Fruit fly (Drosophila melanogaster): ENCODE results near the gene Josd.

Josd gene

DNA sequence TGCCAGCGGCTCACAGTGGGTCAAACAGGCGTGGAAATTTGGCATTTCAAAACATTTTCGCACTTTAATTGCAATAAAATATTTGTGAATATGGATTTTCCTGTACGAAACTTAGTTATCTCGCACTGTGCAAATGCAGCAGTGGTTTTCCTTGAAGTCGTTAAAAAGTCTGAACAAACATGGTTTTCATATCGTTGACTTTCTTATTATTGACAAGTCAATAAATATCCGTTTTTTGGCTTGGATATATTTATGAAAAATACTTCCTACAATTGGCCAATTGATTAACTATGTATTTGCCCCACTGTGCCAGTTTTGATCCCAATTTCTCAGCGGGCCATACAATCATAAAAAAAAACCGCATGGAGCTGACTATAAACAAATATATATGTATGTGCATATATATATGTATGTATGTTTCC, 4.5 kb downstream of the Josd start (continued):
- TF ChIP-seq Rx (GFP tag; IDR thresholded peaks at IDR 0.05) (peak; percentile 91), chif (GFP tag; optimal IDR thresholded peaks at IDR 0.05) (peak; percentile 96), Antp (GFP tag; optimal IDR thresholded peaks at IDR 0.05) (peak; percentile 96), cg (GFP tag; optimal IDR thresholded peaks at IDR 0.05) (no peak), Atf3 (GFP tag; optimal IDR thresholded peaks at IDR 0.05) (peak; percentile 95), CG11093 (GFP tag; IDR thresholded peaks at IDR 0.05) (peak; percentile 91), hth (optimal IDR thresholded peaks at IDR 0.05) (no peak), CG1602 (GFP tag; optimal IDR thresholded peaks at IDR 0.05) (peak; percentile 95), CG31224 (GFP tag; IDR thresholded peaks at IDR 0.05) (peak; percentile 81), CG14965 (GFP tag; optimal IDR thresholded peaks at IDR 0.05; ENCODE audit: borderline replicate concordance) (peak; percentile 69), sima (GFP tag; optimal IDR thresholded peaks at IDR 0.05) (peak; percentile 81), row (GFP tag; IDR thresholded peaks at IDR 0.05) (peak; percentile 92), salm (tag; optimal IDR thresholded peaks at IDR 0.05) (peak; percentile 97), en (GFP tag; optimal IDR thresholded peaks at IDR 0.05) (peak; percentile 96), CG4282 (GFP tag; optimal IDR thresholded peaks at IDR 0.05) (peak; percentile 94), bsh (GFP tag; optimal IDR thresholded peaks at IDR 0.05) (peak; percentile 91 to 96), CG7271 (tag; optimal IDR thresholded peaks at IDR 0.05) (peak; percentile 57), CG4820 (GFP tag; optimal IDR thresholded peaks at IDR 0.05) (peak; percentile 96), sc (optimal IDR thresholded peaks at IDR 0.05) (no peak), sc (GFP tag; optimal IDR thresholded peaks at IDR 0.05) (peak; percentile 92), ind (GFP tag; optimal IDR thresholded peaks at IDR 0.05) (peak; percentile 95), Dp (GFP tag; optimal IDR thresholded peaks at IDR 0.05) (peak; percentile 4), abd-A (tag; optimal IDR thresholded peaks at IDR 0.05) (peak; percentile 31), wor (GFP tag; IDR thresholded peaks at IDR 0.05) (peak; percentile 96), Spps (tag; optimal IDR thresholded peaks at IDR 0.05) (peak; percentile 82), cas (GFP tag; IDR thresholded peaks at IDR 0.05) (peak; percentile 90), da (GFP tag; optimal IDR thresholded peaks at IDR 0.05) (peak; percentile 89), crol (GFP tag; IDR thresholded peaks at IDR 0.05) (peak; percentile 45; the same call in 1 of the 2 replicates), Hmr (GFP tag; optimal IDR thresholded peaks at IDR 0.05) (peak; percentile 96), CG11456 (GFP tag; IDR thresholded peaks at IDR 0.05) (peak; percentile 88), CG11247 (GFP tag; IDR thresholded peaks at IDR 0.05) (peak; percentile 82), CG34422 (GFP tag; IDR thresholded peaks at IDR 0.05) (peak; percentile 96), CG16813 (GFP tag; IDR thresholded peaks at IDR 0.05; ENCODE audit: partially characterized antibody) (no peak), nerfin-1 (tag; optimal IDR thresholded peaks at IDR 0.05) (peak; percentile 92), Mrtf (GFP tag; IDR thresholded peaks at IDR 0.05) (peak; percentile 93), ERR (GFP tag; optimal IDR thresholded peaks at IDR 0.05) (peak; percentile 87), NFAT (GFP tag; IDR thresholded peaks at IDR 0.05) (peak; percentile 86), corto (GFP tag; optimal IDR thresholded peaks at IDR 0.05) (peak; percentile 33), Lhr (GFP tag; optimal IDR thresholded peaks at IDR 0.05) (peak; percentile 91), CG3163 (GFP tag; optimal IDR thresholded peaks at IDR 0.05) (peak; percentile 82), Camta (GFP tag; optimal IDR thresholded peaks at IDR 0.05) (peak; percentile 96), gfzf (GFP tag; optimal IDR thresholded peaks at IDR 0.05) (peak; percentile 4), pum (GFP tag; optimal IDR thresholded peaks at IDR 0.05) (peak; percentile 96), CG8089 (GFP tag; optimal IDR thresholded peaks at IDR 0.05) (peak; percentile 95), Opbp (GFP tag; IDR thresholded peaks at IDR 0.05; ENCODE audit: partially characterized antibody) (no peak), crc (GFP tag; optimal IDR thresholded peaks at IDR 0.05) (peak; percentile 95), Eip74EF (GFP tag; optimal IDR thresholded peaks at IDR 0.05) (peak in 1 of 2 experiments; percentile 97), grn (GFP tag; optimal IDR thresholded peaks at IDR 0.05) (peak; percentile 43), CG2712 (tag; optimal IDR thresholded peaks at IDR 0.05) (peak; percentile 96), CG9932 (GFP tag; IDR thresholded peaks at IDR 0.05) (peak; percentile 81), fru (optimal IDR thresholded peaks at IDR 0.05) (no peak), dm (GFP tag; optimal IDR thresholded peaks at IDR 0.05) (peak; percentile 87)
